1 fruit fly cellular context compared by ENCODE assay signal in genomic region chrX:6000747-6001426, dm6.
TF ChIP-seq lines count a peak whose summit lies in the region.

CG4766 (minus strand) TSS chrX:6000797.

TF ChIP-seq in whole organism, embryonic, 481 proteins besides CTCF, POLR2A, EP300 and RAD21 (continued from another document):
- TF ChIP-seq pzg (GFP tag; optimal IDR thresholded peaks at IDR 0.05; lab: Kevin White, UChicago): no peak
- TF ChIP-seq CG10654 (GFP tag; optimal IDR thresholded peaks at IDR 0.05; lab: Kevin White, UChicago): peak; percentile 72
- peak; percentile 69; the same call in 1 of the 2 replicates for TF ChIP-seq Atf6 (GFP tag; IDR thresholded peaks at IDR 0.05; lab: Robert Waterston, UW)
- peak in 1 of 2 experiments; percentile 47 for TF ChIP-seq tll (GFP tag; optimal IDR thresholded peaks at IDR 0.05; lab: Kevin White, UChicago)
- peak; percentile 81 for TF ChIP-seq crc (GFP tag; optimal IDR thresholded peaks at IDR 0.05; lab: Kevin White, UChicago)
- TF ChIP-seq br (optimal IDR thresholded peaks at IDR 0.05; lab: Kevin White, UChicago): no peak
- TF ChIP-seq trem (tag; optimal IDR thresholded peaks at IDR 0.05; lab: Kevin White, UChicago): peak; percentile 84
- TF ChIP-seq ftz-f1 (GFP tag; optimal IDR thresholded peaks at IDR 0.05; lab: Kevin White, UChicago): no peak
- no peak for TF ChIP-seq hbn (GFP tag; IDR thresholded peaks at IDR 0.05; lab: Robert Waterston, UW; ENCODE audit: partially characterized antibody)
- TF ChIP-seq E2f1 (GFP tag; IDR thresholded peaks at IDR 0.05; lab: Robert Waterston, UW): peak; percentile 72
- no peak for TF ChIP-seq GATAe (GFP tag; conservative IDR thresholded peaks at IDR 0.05; lab: Robert Waterston, UW)
- peak; percentile 84 for TF ChIP-seq lab (GFP tag; optimal IDR thresholded peaks at IDR 0.05; lab: Kevin White, UChicago)
- no peak for TF ChIP-seq CG7745 (tag; optimal IDR thresholded peaks at IDR 0.05; lab: Kevin White, UChicago)
- peak; percentile 87 for TF ChIP-seq CG10209 (GFP tag; optimal IDR thresholded peaks at IDR 0.05; lab: Kevin White, UChicago)
- TF ChIP-seq CG1647 (GFP tag; optimal IDR thresholded peaks at IDR 0.05; lab: Kevin White, UChicago): peak; percentile 33
- TF ChIP-seq BtbVII (GFP tag; optimal IDR thresholded peaks at IDR 0.05; lab: Kevin White, UChicago): peak; percentile 70
- peak; percentile 62 for TF ChIP-seq repo (GFP tag; optimal IDR thresholded peaks at IDR 0.05; lab: Kevin White, UChicago)
- peak; percentile 57 for TF ChIP-seq Dek (tag; optimal IDR thresholded peaks at IDR 0.05; lab: Kevin White, UChicago)
- peak; percentile 36 for TF ChIP-seq Sry-δ (GFP tag; optimal IDR thresholded peaks at IDR 0.05; lab: Kevin White, UChicago)
- TF ChIP-seq toy (GFP tag; IDR thresholded peaks at IDR 0.05; lab: Robert Waterston, UW): no peak
- peak; percentile 61 for TF ChIP-seq CG1792 (GFP tag; optimal IDR thresholded peaks at IDR 0.05; lab: Kevin White, UChicago)
- TF ChIP-seq CG18619 (GFP tag; optimal IDR thresholded peaks at IDR 0.05; lab: Kevin White, UChicago): peak; percentile 75
- peak; percentile 36 for TF ChIP-seq CG17568 (GFP tag; optimal IDR thresholded peaks at IDR 0.05; lab: Kevin White, UChicago)
- peak; percentile 57 for TF ChIP-seq CG11398 (GFP tag; optimal IDR thresholded peaks at IDR 0.05; lab: Kevin White, UChicago)
- peak; percentile 75 for TF ChIP-seq CG10366 (GFP tag; IDR thresholded peaks at IDR 0.05; lab: Robert Waterston, UW)
- peak; percentile 90 for TF ChIP-seq pnt (GFP tag; optimal IDR thresholded peaks at IDR 0.05; lab: Kevin White, UChicago)
- no peak for TF ChIP-seq CG3995 (GFP tag; optimal IDR thresholded peaks at IDR 0.05; lab: Kevin White, UChicago)
- TF ChIP-seq Jarid2 (GFP tag; optimal IDR thresholded peaks at IDR 0.05; lab: Kevin White, UChicago): peak; percentile 61
- TF ChIP-seq H2.0 (GFP tag; IDR thresholded peaks at IDR 0.05; lab: Robert Waterston, UW): peak; percentile 74
- TF ChIP-seq emc (GFP tag; optimal IDR thresholded peaks at IDR 0.05; lab: Kevin White, UChicago): no peak
- peak; percentile 93 for TF ChIP-seq dmrt11E (tag; optimal IDR thresholded peaks at IDR 0.05; lab: Kevin White, UChicago)
- TF ChIP-seq Nf-YA (GFP tag; IDR thresholded peaks at IDR 0.05; lab: Robert Waterston, UW): 0 out of 2 replicates have a peak, but pooled peaks have one; percentile 45
- no peak for TF ChIP-seq Optix (GFP tag; IDR thresholded peaks at IDR 0.05; lab: Robert Waterston, UW)
- TF ChIP-seq ci (GFP tag; IDR thresholded peaks at IDR 0.05; lab: Robert Waterston, UW): peak; percentile 86
- TF ChIP-seq nom (GFP tag; optimal IDR thresholded peaks at IDR 0.05; lab: Kevin White, UChicago): peak; percentile 61
- TF ChIP-seq da (GFP tag; optimal IDR thresholded peaks at IDR 0.05; lab: Kevin White, UChicago): peak; percentile 52
- peak; percentile 80 for TF ChIP-seq CG14050 (GFP tag; IDR thresholded peaks at IDR 0.05; lab: Robert Waterston, UW)
- TF ChIP-seq croc (GFP tag; conservative IDR thresholded peaks at IDR 0.05; lab: Robert Waterston, UW): peak; percentile 86
- peak; percentile 86 for TF ChIP-seq CG4404 (GFP tag; IDR thresholded peaks at IDR 0.05; lab: Robert Waterston, UW)
